Fruit fly (Drosophila melanogaster) whole organism, embryonic: Measurements from ENCODE around the gene nst.

ENCODE experiments used
- ATbp ChIP-seq: fragments of 200-800 bp; sonication (Bioruptor generic); optimal IDR thresholded peaks from 2 replicates; lab custom pipeline; 2017; ENCODE audit warnings: missing biosample characterization, mild to moderate bottlenecking, missing genetic modification characterization, missing genetic modification reagents
- Bgb ChIP-seq: fragments of 200-800 bp; sonication (Bioruptor generic); IDR thresholded peaks from 2 replicates; pipeline ENCODE4 v1.3.6; 2022; ENCODE audit warnings: missing biosample characterization, missing genetic modification characterization; ENCODE audit not compliant: partially characterized antibody
- CG11456 ChIP-seq: fragments of 200-800 bp; sonication (Bioruptor generic); IDR thresholded peaks from 3 replicates; pipeline ENCODE4 v1.3.6; 2022; ENCODE audit warnings: missing biosample characterization, missing genetic modification characterization
- CG12769 ChIP-seq: fragments of 200-800 bp; sonication (Bioruptor generic); optimal IDR thresholded peaks from 2 replicates; lab custom pipeline; 2019; ENCODE audit warnings: missing biosample characterization, mild to moderate bottlenecking, missing genetic modification characterization, moderate library complexity
- CG14441 ChIP-seq: fragments of 200-800 bp; sonication (Bioruptor generic); IDR thresholded peaks from 2 replicates; pipeline ENCODE4 v1.3.6; 2022; ENCODE audit warnings: missing biosample characterization, missing genetic modification characterization
- CG18619 ChIP-seq: fragments of 200-800 bp; sonication (Bioruptor generic); optimal IDR thresholded peaks from 3 replicates; lab custom pipeline; 2017; ENCODE audit warnings: missing biosample characterization, mild to moderate bottlenecking, missing genetic modification characterization
- CG2199 ChIP-seq: fragments of 200-800 bp; sonication (Bioruptor generic); IDR thresholded peaks from 3 replicates; pipeline ENCODE4 v1.3.6; 2022; ENCODE audit warnings: missing biosample characterization, missing genetic modification characterization
- CG2889 ChIP-seq: fragments of 200-800 bp; sonication (Bioruptor generic); IDR thresholded peaks from 3 replicates; pipeline ENCODE4 v1.3.6; 2022; ENCODE audit warnings: missing biosample characterization, missing genetic modification characterization
- CG31388 ChIP-seq: fragments of 200-800 bp; sonication (Bioruptor generic); optimal IDR thresholded peaks from 2 replicates; lab custom pipeline; 2016; ENCODE audit warnings: missing biosample characterization, missing genetic modification characterization
- CG32767 ChIP-seq: fragments of 200-800 bp; sonication (Bioruptor generic); IDR thresholded peaks from 2 replicates; pipeline ENCODE4 v1.3.6; 2022; ENCODE audit warnings: missing biosample characterization, missing genetic modification characterization
- CG34224 ChIP-seq: fragments of 200-800 bp; sonication (Bioruptor generic); IDR thresholded peaks from 3 replicates; pipeline ENCODE4 v1.3.6; 2022; ENCODE audit warnings: missing biosample characterization, missing genetic modification characterization; ENCODE audit not compliant: partially characterized antibody
- CG4360 ChIP-seq: fragments of 200-800 bp; sonication (Bioruptor generic); IDR thresholded peaks from 2 replicates; pipeline ENCODE4 v1.3.6; 2022; ENCODE audit warnings: missing biosample characterization, missing genetic modification characterization
- CG6654 ChIP-seq: fragments of 200-800 bp; sonication (Bioruptor generic); optimal IDR thresholded peaks from 2 replicates; lab custom pipeline; 2017; ENCODE audit warnings: missing biosample characterization, mild to moderate bottlenecking, missing genetic modification characterization
- CG8944 ChIP-seq: fragments of 200-800 bp; sonication (Bioruptor generic); optimal IDR thresholded peaks from 3 replicates; lab custom pipeline; 2016; ENCODE audit warnings: missing biosample characterization, missing genetic modification characterization
- CG9797 ChIP-seq: fragments of 200-800 bp; sonication (Bioruptor generic); optimal IDR thresholded peaks from 3 replicates; lab custom pipeline; 2018; ENCODE audit warnings: missing biosample characterization, mild to moderate bottlenecking, missing genetic modification characterization
- Dfd ChIP-seq, 2 experiments: fragments of >200 bp; optimal IDR thresholded peaks; 2 replicates each; lab custom pipeline; 2017; ENCODE audit warnings: missing biosample characterization in 2 of 2, missing genetic modification characterization in 2 of 2
- Drgx ChIP-seq: fragments of 200-800 bp; sonication (Bioruptor generic); IDR thresholded peaks from 2 replicates; pipeline ENCODE4 v1.3.6; 2022; ENCODE audit warnings: missing biosample characterization, missing genetic modification characterization
- Ets65A ChIP-seq: fragments of 200-800 bp; sonication (Bioruptor generic); peaks from one replicate; lab custom pipeline; 2016; ENCODE audit warnings: missing biosample characterization, missing genetic modification characterization
- Gsc ChIP-seq: fragments of 200-800 bp; sonication (Bioruptor generic); IDR thresholded peaks from 2 replicates; pipeline ENCODE4 v1.3.6; 2022; ENCODE audit warnings: missing biosample characterization, missing genetic modification characterization
- H2.0 ChIP-seq: fragments of 200-800 bp; sonication (Bioruptor generic); IDR thresholded peaks from 2 replicates; pipeline ENCODE4 v1.3.6; 2022; ENCODE audit warnings: missing biosample characterization, missing genetic modification characterization
- Hr51 ChIP-seq, 2 experiments: fragments of 200-800 bp; sonication (Bioruptor generic); optimal IDR thresholded peaks; 2 replicates in 1 of 2; 3 replicates in 1 of 2; lab custom pipeline; 2016 to 2018; ENCODE audit warnings: missing biosample characterization in 2 of 2, missing genetic modification characterization in 2 of 2, mild to moderate bottlenecking in 1 of 2, moderate library complexity in 1 of 2
- Med ChIP-seq: fragments of 200-800 bp; sonication (Bioruptor generic); peaks from one replicate; lab custom pipeline; 2016; ENCODE audit warnings: missing biosample characterization, missing genetic modification characterization, mild to moderate bottlenecking, inconsistent platforms, moderate library complexity
- Nf-YA ChIP-seq: fragments of 200-800 bp; sonication (Bioruptor generic); IDR thresholded peaks from 2 replicates; pipeline ENCODE4 v1.3.6; 2022; ENCODE audit warnings: missing biosample characterization, missing genetic modification characterization
- Oaz ChIP-seq: fragments of 200-800 bp; sonication (Bioruptor generic); IDR thresholded peaks from 2 replicates; pipeline ENCODE4 v1.3.6; 2022; ENCODE audit warnings: missing biosample characterization, missing genetic modification characterization
- Pdp1 ChIP-seq, 2 experiments: fragments of 200-800 bp; sonication (Bioruptor generic); optimal IDR thresholded peaks; 3 replicates each; lab custom pipeline; 2016; ENCODE audit warnings: missing biosample characterization in 2 of 2, missing genetic modification characterization in 2 of 2, mild to moderate bottlenecking in 1 of 2, moderate library complexity in 1 of 2
- Rx ChIP-seq: fragments of 200-800 bp; sonication (Bioruptor generic); IDR thresholded peaks from 2 replicates; pipeline ENCODE4 v1.3.6; 2022; ENCODE audit warnings: missing biosample characterization, missing genetic modification characterization
- Sry-β ChIP-seq: fragments of 200-800 bp; sonication (Bioruptor generic); optimal IDR thresholded peaks from 2 replicates; lab custom pipeline; 2018; ENCODE audit warnings: missing biosample characterization, mild to moderate bottlenecking, missing genetic modification characterization, moderate library complexity
- Taf1 ChIP-seq: fragments of 200-800 bp; sonication (Bioruptor generic); IDR thresholded peaks from 2 replicates; pipeline ENCODE4 v1.3.6; 2022; ENCODE audit warnings: missing biosample characterization, missing genetic modification characterization
- Trl ChIP-seq, 3 experiments: fragments of >200 bp in 2 of 3; fragments of 200-800 bp in 1 of 3; sonication (Bioruptor generic) in 1 of 3; optimal IDR thresholded peaks; 2 replicates in 1 of 3; 3 replicates in 2 of 3; lab custom pipeline; 2016 to 2017; ENCODE audit warnings: missing biosample characterization in 1 of 3, missing genetic modification characterization in 1 of 3
- al ChIP-seq: fragments of 200-800 bp; sonication (Bioruptor generic); IDR thresholded peaks from 2 replicates; pipeline ENCODE4 v1.3.6; 2022; ENCODE audit warnings: missing biosample characterization, missing genetic modification characterization
- bigmax ChIP-seq: fragments of 200-800 bp; sonication (Bioruptor generic); optimal IDR thresholded peaks from 2 replicates; lab custom pipeline; 2018; ENCODE audit warnings: missing biosample characterization, mild to moderate bottlenecking, missing genetic modification characterization
- bowl ChIP-seq: fragments of 200-800 bp; sonication (Bioruptor generic); IDR thresholded peaks from 2 replicates; pipeline ENCODE4 v1.3.6; 2022; ENCODE audit warnings: missing biosample characterization, missing genetic modification characterization
- bsh ChIP-seq, 2 experiments: fragments of 200-800 bp; sonication (Bioruptor generic); optimal IDR thresholded peaks; 2 replicates each; lab custom pipeline; 2017 to 2018; ENCODE audit warnings: mild to moderate bottlenecking in 2 of 2, missing biosample characterization in 2 of 2, missing genetic modification characterization in 2 of 2, moderate library complexity in 1 of 2
- cg ChIP-seq: fragments of 200-800 bp; sonication (Bioruptor generic); optimal IDR thresholded peaks from 3 replicates; lab custom pipeline; 2019; ENCODE audit warnings: missing biosample characterization, mild to moderate bottlenecking, missing genetic modification characterization, moderate library complexity
- chinmo ChIP-seq: fragments of 200-800 bp; sonication (Bioruptor generic); IDR thresholded peaks from 4 replicates; pipeline ENCODE4 v1.3.6; 2022; ENCODE audit warnings: missing biosample characterization, missing genetic modification characterization; ENCODE audit not compliant: partially characterized antibody
- hbn ChIP-seq: fragments of 200-800 bp; sonication (Bioruptor generic); IDR thresholded peaks from 2 replicates; pipeline ENCODE4 v1.3.6; 2022; ENCODE audit warnings: missing biosample characterization, missing genetic modification characterization; ENCODE audit not compliant: partially characterized antibody
- nau ChIP-seq: fragments of 200-800 bp; sonication (Bioruptor generic); optimal IDR thresholded peaks from 3 replicates; lab custom pipeline; 2017; ENCODE audit warnings: missing biosample characterization, mild to moderate bottlenecking, missing genetic modification characterization, missing genetic modification reagents
- nom ChIP-seq: fragments of 200-800 bp; sonication (Bioruptor generic); optimal IDR thresholded peaks from 2 replicates; lab custom pipeline; 2017; ENCODE audit warnings: missing biosample characterization, missing genetic modification characterization, mild to moderate bottlenecking, moderate library complexity, missing genetic modification reagents
- odd ChIP-seq: fragments of 200-800 bp; sonication (Bioruptor generic); optimal IDR thresholded peaks from 2 replicates; lab custom pipeline; 2017; ENCODE audit warnings: missing biosample characterization, mild to moderate bottlenecking, missing genetic modification characterization
- pfk ChIP-seq: fragments of 200-800 bp; sonication (Bioruptor generic); optimal IDR thresholded peaks from 2 replicates; lab custom pipeline; 2018; ENCODE audit warnings: missing biosample characterization, mild to moderate bottlenecking, missing genetic modification characterization, moderate library complexity
- sens ChIP-seq: fragments of 200-800 bp; sonication (Bioruptor generic); peaks from one replicate; lab custom pipeline; 2016; ENCODE audit warnings: missing biosample characterization, missing genetic modification characterization
- yki ChIP-seq: fragments of >200 bp; optimal IDR thresholded peaks from 3 replicates; lab custom pipeline; 2018

nst gene

dm6 chr3L:12517443-12518209 lies 12.3 kb downstream of the nst start:
- TF ChIP-seq Oaz (no peak), CG12769 (tag; lab: Kevin White, UChicago) (no peak), Taf1 (GFP tag; lab: Robert Waterston, UW) (no peak), CG8944 (GFP tag; lab: Kevin White, UChicago) (peak; percentile 16), bowl (GFP tag; lab: Robert Waterston, UW) (no peak), Med (peak; percentile 66), pfk (GFP tag; lab: Kevin White, UChicago) (no peak), Bgb (GFP tag; lab: Robert Waterston, UW) (no peak), sens (GFP tag; lab: Kevin White, UChicago) (peak; percentile 21), al (GFP tag; lab: Robert Waterston, UW) (0 out of 2 replicates have a peak, but pooled peaks have one; percentile 12), Ets65A (peak; percentile 64), Hr51 (GFP tag; optimal IDR thresholded peaks at IDR 0.05; lab: Kevin White, UChicago) (peak in 1 of 2 experiments; percentile 12), Nf-YA (GFP tag; lab: Robert Waterston, UW) (0 out of 2 replicates have a peak, but pooled peaks have one; percentile 22), Dfd (GFP tag; optimal IDR thresholded peaks at IDR 0.05; lab: Kevin White, UChicago) (peak in 1 of 2 experiments; percentile 81), Rx (GFP tag; lab: Robert Waterston, UW) (no peak), CG11456 (GFP tag; lab: Robert Waterston, UW) (0 out of 3 replicates have a peak, but pooled peaks have one; percentile 58), yki (no peak), H2.0 (GFP tag; lab: Robert Waterston, UW) (0 out of 2 replicates have a peak, but pooled peaks have one; percentile 11), CG2199 (no peak), nau (GFP tag; lab: Kevin White, UChicago) (no peak)

dm6 chr3L:12515691-12516455 lies 14.1 kb downstream of the nst start:
- 0 out of 3 replicates have a peak, but pooled peaks have one; percentile 14 for TF ChIP-seq CG34224 (GFP tag; lab: Robert Waterston, UW)
- TF ChIP-seq CG18619 (GFP tag; lab: Kevin White, UChicago), result no peak
- TF ChIP-seq bigmax (GFP tag; lab: Kevin White, UChicago), result peak; percentile 84
- no peak for TF ChIP-seq odd (GFP tag; lab: Kevin White, UChicago)
- TF ChIP-seq Trl (optimal IDR thresholded peaks at IDR 0.05; lab: Kevin White, UChicago), result peak; percentile 69 to 73
- no peak for TF ChIP-seq Trl (GFP tag; optimal IDR thresholded peaks at IDR 0.05; lab: Kevin White, UChicago)
- TF ChIP-seq CG6654 (GFP tag; lab: Kevin White, UChicago), result no peak
- peak; percentile 43 for TF ChIP-seq ATbp (GFP tag; lab: Kevin White, UChicago)
- peak; percentile 14 for TF ChIP-seq cg (GFP tag; lab: Kevin White, UChicago)
- peak; percentile 95 for TF ChIP-seq nom (GFP tag; lab: Kevin White, UChicago)
- TF ChIP-seq CG9797 (GFP tag; lab: Kevin White, UChicago), result no peak
- TF ChIP-seq CG2199, result 0 out of 3 replicates have a peak, but pooled peaks have one; percentile 7
- no peak for TF ChIP-seq Gsc (GFP tag; lab: Robert Waterston, UW)
- TF ChIP-seq CG31388 (GFP tag; lab: Kevin White, UChicago), result no peak
- no peak for TF ChIP-seq CG14441 (GFP tag; lab: Robert Waterston, UW)
- TF ChIP-seq CG32767 (GFP tag; lab: Robert Waterston, UW), result no peak
- peak; percentile 24 for TF ChIP-seq CG12769 (tag; lab: Kevin White, UChicago)
- TF ChIP-seq Sry-β (GFP tag; lab: Kevin White, UChicago), result no peak
- peak in 1 of 2 experiments; percentile 85 for TF ChIP-seq Pdp1 (GFP tag; optimal IDR thresholded peaks at IDR 0.05; lab: Kevin White, UChicago)
- TF ChIP-seq hbn (GFP tag; lab: Robert Waterston, UW), result peak; percentile 15; the same call in 1 of the 2 replicates
- TF ChIP-seq Drgx, result peak; percentile 72
- TF ChIP-seq CG2889, result no peak
- peak in 1 of 2 experiments; percentile 89 for TF ChIP-seq bsh (GFP tag; optimal IDR thresholded peaks at IDR 0.05; lab: Kevin White, UChicago)
- TF ChIP-seq chinmo (GFP tag; lab: Robert Waterston, UW), result 0 out of 4 replicates have a peak, but pooled peaks have one; percentile 35
- peak; percentile 68 for TF ChIP-seq CG4360 (GFP tag; lab: Robert Waterston, UW)
